Worm (Caenorhabditis elegans): ENCODE data around the gene E02C12.8.

DNA sequence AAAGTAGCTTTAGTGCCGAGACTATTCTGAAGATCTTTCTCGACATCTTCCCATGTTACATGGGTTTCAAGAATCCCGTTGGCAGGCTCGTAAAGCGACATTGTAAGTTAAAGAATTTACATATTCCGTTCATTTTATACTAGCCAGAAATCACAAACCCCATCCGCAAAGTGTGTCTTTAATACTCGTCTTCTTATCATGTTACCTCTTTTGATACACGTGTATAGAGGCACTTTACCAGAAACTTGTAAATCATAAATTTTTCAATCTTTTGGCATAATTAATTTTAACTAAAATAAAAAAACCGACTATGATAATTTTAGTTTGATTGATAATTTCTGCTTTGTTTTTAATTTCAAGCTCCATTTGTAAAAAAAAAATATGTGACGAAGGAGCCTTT lies 2.4 kb downstream of the E02C12.8 start, which contains the start of gene E02C12.6:
- TF ChIP-seq nhr-11 (tag; optimal IDR thresholded peaks at IDR 0.05) (no peak), elt-3 (tag; optimal IDR thresholded peaks at IDR 0.05) (no peak), tbx-2 (tag; optimal IDR thresholded peaks at IDR 0.05) (no peak), ztf-11 (tag; optimal IDR thresholded peaks at IDR 0.05) (no peak), egl-27 (tag; optimal IDR thresholded peaks at IDR 0.05) (no peak), unc-62 (GFP tag; optimal IDR thresholded peaks at IDR 0.05) (no peak), elt-1 (tag; optimal IDR thresholded peaks at IDR 0.05) (no peak), snpc-4 (tag; optimal IDR thresholded peaks at IDR 0.05) (no peak), lin-39 (tag; optimal IDR thresholded peaks at IDR 0.05) (no peak), pha-4 (tag; optimal IDR thresholded peaks at IDR 0.05) (no peak), zag-1 (tag; optimal IDR thresholded peaks at IDR 0.05) (no peak), ztf-4 (tag; optimal IDR thresholded peaks at IDR 0.05) (no peak), nhr-237 (tag; optimal IDR thresholded peaks at IDR 0.05) (no peak), aly-2 (tag; optimal IDR thresholded peaks at IDR 0.05) (no peak)
